Worm (Caenorhabditis elegans): Measurements from ENCODE around the gene Y17D7B.10.

DNA sequence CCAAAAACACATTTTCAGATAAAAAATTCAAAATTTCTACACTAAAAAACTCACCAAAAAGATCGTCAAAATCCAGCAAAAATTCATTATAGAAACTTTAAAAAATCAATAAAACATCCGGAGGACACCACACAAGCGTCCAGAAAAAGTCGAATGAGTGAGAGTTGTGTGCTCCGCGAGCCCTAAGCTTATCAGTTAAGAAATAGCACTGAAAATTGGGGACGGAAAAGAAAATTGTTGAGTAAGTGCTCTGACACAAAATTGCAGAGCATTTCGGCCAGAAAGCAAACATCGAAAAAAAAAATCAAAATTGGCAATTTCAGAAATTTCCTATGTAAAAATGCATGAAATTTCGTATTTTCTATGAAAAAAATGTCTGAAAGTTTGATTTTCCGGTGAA is 45.9 kb upstream of the Y17D7B.10 start:
- TF ChIP-seq rnt-1 (tag; optimal IDR thresholded peaks at IDR 0.05) (no peak), fkh-10 (GFP tag; optimal IDR thresholded peaks at IDR 0.05) (no peak), nhr-84 (tag; optimal IDR thresholded peaks at IDR 0.05) (no peak), lin-35 (GFP tag; optimal IDR thresholded peaks at IDR 0.05) (no peak)
